Worm (Caenorhabditis elegans): Measurements from ENCODE around the gene otpl-5.

- TF ChIP-seq unc-55 (GFP tag; optimal IDR thresholded peaks at IDR 0.05) (no peak), nhr-232 (tag; optimal IDR thresholded peaks at IDR 0.05) (no peak), F13H6.1 (tag; optimal IDR thresholded peaks at IDR 0.05) (no peak), npax-4 (tag; optimal IDR thresholded peaks at IDR 0.05) (no peak), nhr-11 (tag; optimal IDR thresholded peaks at IDR 0.05) (no peak)
Observed at ce11 chrV:8555955-8556354, 26.6 kb downstream of the otpl-5 start.

Data from whole organism, late embryonic.